Worm (Caenorhabditis elegans): ENCODE data around the gene C49C8.5.

- TF ChIP-seq dao-5 (tag; optimal IDR thresholded peaks at IDR 0.05) (no peak), him-1 (tag; optimal IDR thresholded peaks at IDR 0.05) (no peak)
Observed at ce11 chrIV:8653592-8653991, at the start of gene C49C8.5.

Measured in whole organism, L4/young adult.